Fruit fly (Drosophila melanogaster) whole organism, embryonic: ENCODE measurements around the gene Cyp4d20.
A peak's percentile ranks its signal among the peaks of the same experiment; 100 is the strongest.

Experiments
- Asciz ChIP-seq: fragments of 200-800 bp; sonication (Bioruptor generic); optimal IDR thresholded peaks from 2 replicates; lab custom pipeline; 2017; ENCODE audit warnings: missing biosample characterization, mild to moderate bottlenecking, missing genetic modification characterization, missing genetic modification reagents
- CG10147 ChIP-seq: fragments of 200-800 bp; sonication (Bioruptor generic); optimal IDR thresholded peaks from 2 replicates; lab custom pipeline; 2019; ENCODE audit warnings: missing biosample characterization, mild to moderate bottlenecking, missing genetic modification characterization, moderate library complexity
- CG12219 ChIP-seq: fragments of 200-800 bp; sonication (Bioruptor generic); optimal IDR thresholded peaks from 3 replicates; lab custom pipeline; 2018; ENCODE audit warnings: missing biosample characterization, mild to moderate bottlenecking, missing genetic modification characterization
- CG13296 ChIP-seq: fragments of 200-800 bp; sonication (Bioruptor generic); optimal IDR thresholded peaks from 3 replicates; lab custom pipeline; 2018; ENCODE audit warnings: missing biosample characterization, mild to moderate bottlenecking, missing genetic modification characterization
- CG13424 ChIP-seq: fragments of 200-800 bp; sonication (Bioruptor generic); optimal IDR thresholded peaks from 2 replicates; lab custom pipeline; 2019; ENCODE audit warnings: missing biosample characterization, mild to moderate bottlenecking, missing genetic modification characterization, moderate library complexity
- CG14860 ChIP-seq: fragments of 200-800 bp; sonication (Bioruptor generic); IDR thresholded peaks from 3 replicates; pipeline ENCODE4 v1.3.6; 2022; ENCODE audit warnings: missing biosample characterization, missing genetic modification characterization; ENCODE audit not compliant: partially characterized antibody
- CG17328 ChIP-seq: fragments of 200-800 bp; sonication (Bioruptor generic); IDR thresholded peaks from 2 replicates; pipeline ENCODE4 v1.3.6; 2022; ENCODE audit warnings: missing biosample characterization, missing genetic modification characterization
- CG18262 ChIP-seq: fragments of 200-800 bp; optimal IDR thresholded peaks from 3 replicates; lab custom pipeline; 2019; ENCODE audit warnings: missing biosample characterization, mild to moderate bottlenecking, missing genetic modification characterization, moderate library complexity
- CG18599 ChIP-seq: fragments of 200-800 bp; sonication (Bioruptor generic); optimal IDR thresholded peaks from 3 replicates; lab custom pipeline; 2017; ENCODE audit warnings: missing biosample characterization, missing genetic modification characterization, mild to moderate bottlenecking, moderate library complexity, missing genetic modification reagents
- CG2712 ChIP-seq: fragments of 200-800 bp; optimal IDR thresholded peaks from 3 replicates; lab custom pipeline; 2019; ENCODE audit warnings: missing biosample characterization, mild to moderate bottlenecking, missing genetic modification characterization, moderate library complexity
- CG3281 ChIP-seq: fragments of 200-800 bp; sonication (Bioruptor generic); optimal IDR thresholded peaks from 3 replicates; lab custom pipeline; 2017; ENCODE audit warnings: missing biosample characterization, mild to moderate bottlenecking, missing genetic modification characterization
- CG4424 ChIP-seq: fragments of 200-800 bp; sonication (Bioruptor generic); optimal IDR thresholded peaks from 3 replicates; lab custom pipeline; 2016; ENCODE audit warnings: missing biosample characterization, missing genetic modification characterization
- CG5245 ChIP-seq: fragments of 200-800 bp; sonication (Bioruptor generic); optimal IDR thresholded peaks from 3 replicates; lab custom pipeline; 2016; ENCODE audit warnings: missing biosample characterization, missing genetic modification characterization
- CG7839 ChIP-seq: fragments of 200-800 bp; sonication (Bioruptor generic); optimal IDR thresholded peaks from 3 replicates; lab custom pipeline; 2018; ENCODE audit warnings: missing biosample characterization, mild to moderate bottlenecking, missing genetic modification characterization, moderate library complexity
- CG8359 ChIP-seq: fragments of 200-800 bp; sonication (Bioruptor generic); optimal IDR thresholded peaks from 2 replicates; lab custom pipeline; 2017; ENCODE audit warnings: missing biosample characterization, mild to moderate bottlenecking, missing genetic modification characterization, borderline replicate concordance
- CG9727 ChIP-seq: fragments of 200-800 bp; sonication (Bioruptor generic); optimal IDR thresholded peaks from 3 replicates; lab custom pipeline; 2017; ENCODE audit warnings: missing biosample characterization, mild to moderate bottlenecking, missing genetic modification characterization
- Dek ChIP-seq: fragments of 200-800 bp; sonication (Bioruptor generic); optimal IDR thresholded peaks from 3 replicates; lab custom pipeline; 2019; ENCODE audit warnings: missing biosample characterization, mild to moderate bottlenecking, missing genetic modification characterization, moderate library complexity
- Dfd ChIP-seq, 2 experiments: fragments of >200 bp; optimal IDR thresholded peaks; 2 replicates each; lab custom pipeline; 2017; ENCODE audit warnings: missing biosample characterization in 2 of 2, missing genetic modification characterization in 2 of 2
- HLH3B ChIP-seq: fragments of 200-800 bp; sonication (Bioruptor generic); IDR thresholded peaks from 2 replicates; pipeline ENCODE4 v1.3.6; 2022; ENCODE audit warnings: missing biosample characterization, missing genetic modification characterization
- HLHmδ ChIP-seq: fragments of 200-800 bp; sonication (Bioruptor generic); optimal IDR thresholded peaks from 2 replicates; lab custom pipeline; 2018; ENCODE audit warnings: missing biosample characterization, mild to moderate bottlenecking, missing genetic modification characterization, moderate library complexity
- Hand ChIP-seq: fragments of 200-800 bp; sonication (Bioruptor generic); optimal IDR thresholded peaks from 2 replicates; lab custom pipeline; 2017; ENCODE audit warnings: mild to moderate bottlenecking, missing biosample characterization, missing genetic modification reagents, missing genetic modification characterization
- Hr51 ChIP-seq, 2 experiments: fragments of 200-800 bp; sonication (Bioruptor generic); optimal IDR thresholded peaks; 2 replicates in 1 of 2; 3 replicates in 1 of 2; lab custom pipeline; 2016 to 2018; ENCODE audit warnings: missing biosample characterization in 2 of 2, missing genetic modification characterization in 2 of 2, mild to moderate bottlenecking in 1 of 2, moderate library complexity in 1 of 2
- Hr78 ChIP-seq, 2 experiments: fragments of 200-800 bp in 1 of 2; fragments of >200 bp in 1 of 2; sonication (Bioruptor generic) in 1 of 2; optimal IDR thresholded peaks; 2 replicates each; lab custom pipeline; 2017 to 2019; ENCODE audit warnings: missing biosample characterization in 2 of 2, missing genetic modification characterization in 2 of 2, mild to moderate bottlenecking in 1 of 2, moderate library complexity in 1 of 2
- PHDP ChIP-seq: fragments of 200-800 bp; sonication (Bioruptor generic); optimal IDR thresholded peaks from 3 replicates; lab custom pipeline; 2018; ENCODE audit warnings: missing biosample characterization, mild to moderate bottlenecking, missing genetic modification characterization, moderate library complexity
- Xbp1 ChIP-seq: fragments of 200-800 bp; sonication (Bioruptor generic); optimal IDR thresholded peaks from 3 replicates; lab custom pipeline; 2016; ENCODE audit warnings: missing biosample characterization, mild to moderate bottlenecking, missing genetic modification characterization
- ab ChIP-seq: fragments of 200-800 bp; sonication (Bioruptor generic); optimal IDR thresholded peaks from 2 replicates; lab custom pipeline; 2016; ENCODE audit warnings: missing biosample characterization, missing genetic modification characterization
- ash1 ChIP-seq: fragments of 200-800 bp; sonication (Bioruptor generic); optimal IDR thresholded peaks from 2 replicates; lab custom pipeline; 2018; ENCODE audit warnings: missing biosample characterization, mild to moderate bottlenecking, missing genetic modification characterization
- az2 ChIP-seq: fragments of 200-800 bp; sonication (Bioruptor generic); optimal IDR thresholded peaks from 3 replicates; lab custom pipeline; 2016; ENCODE audit warnings: missing biosample characterization, missing genetic modification characterization
- ci ChIP-seq: fragments of 200-800 bp; sonication (Bioruptor generic); IDR thresholded peaks from 3 replicates; pipeline ENCODE4 v1.3.6; 2022; ENCODE audit warnings: missing biosample characterization, missing genetic modification characterization
- dati ChIP-seq: fragments of 200-800 bp; sonication (Bioruptor generic); IDR thresholded peaks from 2 replicates; pipeline ENCODE4 v1.3.6; 2022; ENCODE audit warnings: missing biosample characterization, missing genetic modification characterization
- gce ChIP-seq: fragments of 200-800 bp; sonication (Bioruptor generic); IDR thresholded peaks from 3 replicates; pipeline ENCODE4 v1.3.6; 2022; ENCODE audit warnings: missing biosample characterization, missing genetic modification characterization
- gfzf ChIP-seq: fragments of 200-800 bp; sonication (Bioruptor generic); optimal IDR thresholded peaks from 2 replicates; lab custom pipeline; 2016; ENCODE audit warnings: missing biosample characterization, mild to moderate bottlenecking, missing genetic modification characterization, moderate library complexity
- kay ChIP-seq: fragments of 200-800 bp; sonication (Bioruptor generic); optimal IDR thresholded peaks from 2 replicates; lab custom pipeline; 2016; ENCODE audit warnings: missing biosample characterization, missing genetic modification characterization
- ken ChIP-seq: fragments of 200-800 bp; sonication (Bioruptor generic); IDR thresholded peaks from 3 replicates; pipeline ENCODE4 v1.3.6; 2022; ENCODE audit warnings: missing biosample characterization, missing genetic modification characterization
- lilli ChIP-seq: fragments of 200-800 bp; sonication (Bioruptor generic); optimal IDR thresholded peaks from 3 replicates; lab custom pipeline; 2016; ENCODE audit warnings: missing biosample characterization, missing genetic modification characterization
- lov ChIP-seq, 2 experiments: fragments of 200-800 bp in 1 of 2; fragments of >200 bp in 1 of 2; sonication (Bioruptor generic) in 1 of 2; IDR thresholded peaks in 1 of 2; optimal IDR thresholded peaks in 1 of 2; 2 replicates in 1 of 2; 3 replicates in 1 of 2; pipeline versions ENCODE4 v1.3.6 to Lab custom; 2017 to 2022; ENCODE audit warnings: missing biosample characterization in 1 of 2, missing genetic modification characterization in 1 of 2
- maf-S ChIP-seq: fragments of 200-800 bp; sonication (Bioruptor generic); optimal IDR thresholded peaks from 2 replicates; lab custom pipeline; 2016; ENCODE audit warnings: missing biosample characterization, missing genetic modification characterization
- nau ChIP-seq: fragments of 200-800 bp; sonication (Bioruptor generic); optimal IDR thresholded peaks from 3 replicates; lab custom pipeline; 2017; ENCODE audit warnings: missing biosample characterization, mild to moderate bottlenecking, missing genetic modification characterization, missing genetic modification reagents
- nmo ChIP-seq: fragments of 200-800 bp; sonication (Bioruptor generic); optimal IDR thresholded peaks from 2 replicates; lab custom pipeline; 2018; ENCODE audit warnings: missing biosample characterization, mild to moderate bottlenecking, missing genetic modification characterization, moderate library complexity
- sc ChIP-seq, 3 experiments: fragments of >200 bp in 2 of 3; fragments of 200-800 bp in 1 of 3; sonication (Bioruptor generic) in 1 of 3; optimal IDR thresholded peaks; 2 replicates in 2 of 3; 3 replicates in 1 of 3; lab custom pipeline; 2017; ENCODE audit warnings: mild to moderate bottlenecking in 1 of 3, missing biosample characterization in 1 of 3, missing genetic modification characterization in 1 of 3, missing genetic modification reagents in 1 of 3
- sob ChIP-seq: fragments of 200-800 bp; sonication (Bioruptor generic); IDR thresholded peaks from 2 replicates; pipeline ENCODE4 v1.3.6; 2022; ENCODE audit warnings: missing biosample characterization, missing genetic modification characterization
- sqz ChIP-seq: fragments of 200-800 bp; sonication (Bioruptor generic); optimal IDR thresholded peaks from 3 replicates; lab custom pipeline; 2018; ENCODE audit warnings: missing biosample characterization, mild to moderate bottlenecking, missing genetic modification characterization
- stc ChIP-seq: fragments of 200-800 bp; sonication (Bioruptor generic); IDR thresholded peaks from 2 replicates; pipeline ENCODE4 v1.3.6; 2022; ENCODE audit warnings: missing biosample characterization, missing genetic modification characterization
- tin ChIP-seq: fragments of 200-800 bp; sonication (Bioruptor generic); optimal IDR thresholded peaks from 3 replicates; lab custom pipeline; 2016; ENCODE audit warnings: missing biosample characterization, missing genetic modification characterization
- trh ChIP-seq: fragments of 200-800 bp; sonication (Bioruptor generic); optimal IDR thresholded peaks from 2 replicates; lab custom pipeline; 2016; ENCODE audit warnings: missing biosample characterization, missing genetic modification characterization
- zen ChIP-seq: fragments of 200-800 bp; sonication (Bioruptor generic); optimal IDR thresholded peaks from 3 replicates; lab custom pipeline; 2018; ENCODE audit warnings: missing biosample characterization, mild to moderate bottlenecking, missing genetic modification characterization, moderate library complexity

The Cyp4d20 gene

dm6 chr3L:2475564-2476260 is 2.5 kb downstream of the Cyp4d20 start, which contains the start of gene CG16762 (continued):
- peak; percentile 19 for TF ChIP-seq nmo (GFP tag; lab: Kevin White, UChicago)
- peak; percentile 64 for TF ChIP-seq CG8359 (GFP tag; lab: Kevin White, UChicago)
- TF ChIP-seq CG14860 (GFP tag; lab: Robert Waterston, UW): no peak
- no peak for TF ChIP-seq lov (optimal IDR thresholded peaks at IDR 0.05; lab: Kevin White, UChicago)
- TF ChIP-seq lov (GFP tag; IDR thresholded peaks at IDR 0.05; lab: Robert Waterston, UW): peak; percentile 15; the same call in 1 of the 3 replicates
- TF ChIP-seq ci (GFP tag; lab: Robert Waterston, UW): peak; percentile 76; the same call in 2 of the 3 replicates
- peak; percentile 81 for TF ChIP-seq CG18599 (GFP tag; lab: Kevin White, UChicago)
- peak; percentile 53 for TF ChIP-seq CG18262 (tag; lab: Kevin White, UChicago)
- TF ChIP-seq az2: peak; percentile 3
- no peak for TF ChIP-seq tin
- TF ChIP-seq maf-S (GFP tag; lab: Kevin White, UChicago): peak; percentile 27
- no peak for TF ChIP-seq HLHmδ (GFP tag; lab: Kevin White, UChicago)
- TF ChIP-seq Hand (GFP tag; lab: Kevin White, UChicago): peak; percentile 3
- TF ChIP-seq stc: 0 out of 2 replicates have a peak, but pooled peaks have one; percentile 19
- TF ChIP-seq Dfd (GFP tag; optimal IDR thresholded peaks at IDR 0.05; lab: Kevin White, UChicago): no peak
- TF ChIP-seq Hr51 (GFP tag; optimal IDR thresholded peaks at IDR 0.05; lab: Kevin White, UChicago): peak in 1 of 2 experiments; percentile 22
- TF ChIP-seq CG10147 (GFP tag; lab: Kevin White, UChicago): peak; percentile 53
- peak; percentile 47; the same call in 1 of the 2 replicates for TF ChIP-seq HLH3B (GFP tag; lab: Robert Waterston, UW)
- peak; percentile 82 for TF ChIP-seq PHDP
- TF ChIP-seq dati: no peak
- TF ChIP-seq Xbp1 (GFP tag; lab: Kevin White, UChicago): no peak
- peak; percentile 27; the same call in 1 of the 2 replicates for TF ChIP-seq sob (GFP tag; lab: Robert Waterston, UW)
- TF ChIP-seq sqz (GFP tag; lab: Kevin White, UChicago): peak; percentile 15
- TF ChIP-seq nau (GFP tag; lab: Kevin White, UChicago): peak; percentile 85
- peak; percentile 65 for TF ChIP-seq CG9727
- peak; percentile 54 for TF ChIP-seq CG13296
- TF ChIP-seq Asciz: peak; percentile 83
- no peak for TF ChIP-seq zen (tag; lab: Kevin White, UChicago)
- peak; percentile 43 for TF ChIP-seq CG2712 (tag; lab: Kevin White, UChicago)
- peak; percentile 43 for TF ChIP-seq CG7839
- TF ChIP-seq CG17328: peak; percentile 59
- TF ChIP-seq ash1 (GFP tag; lab: Kevin White, UChicago): peak; percentile 14
- peak; percentile 7 for TF ChIP-seq kay (GFP tag; lab: Kevin White, UChicago)
- TF ChIP-seq gce (GFP tag; lab: Robert Waterston, UW): peak; percentile 51; the same call in 1 of the 3 replicates
- no peak for TF ChIP-seq CG5245 (GFP tag; lab: Kevin White, UChicago)
- TF ChIP-seq CG13424: peak; percentile 49
- TF ChIP-seq sc (optimal IDR thresholded peaks at IDR 0.05; lab: Kevin White, UChicago): no peak
- TF ChIP-seq sc (GFP tag; optimal IDR thresholded peaks at IDR 0.05; lab: Kevin White, UChicago): peak; percentile 50
- no peak for TF ChIP-seq ken (GFP tag; lab: Robert Waterston, UW)
- peak; percentile 81 for TF ChIP-seq CG3281 (GFP tag; lab: Kevin White, UChicago)
- no peak for TF ChIP-seq ab (GFP tag; lab: Kevin White, UChicago)
- TF ChIP-seq CG12219 (GFP tag; lab: Kevin White, UChicago): peak; percentile 42
- peak in 1 of 2 experiments; percentile 38 for TF ChIP-seq Hr78 (GFP tag; optimal IDR thresholded peaks at IDR 0.05; lab: Kevin White, UChicago)
- TF ChIP-seq gfzf: no peak
- TF ChIP-seq trh (GFP tag; lab: Kevin White, UChicago): peak; percentile 65
- peak; percentile 27 for TF ChIP-seq CG4424 (GFP tag; lab: Kevin White, UChicago)
- peak; percentile 22 for TF ChIP-seq lilli (GFP tag; lab: Kevin White, UChicago)
- TF ChIP-seq Dek (tag; lab: Kevin White, UChicago): peak; percentile 4
